Fruit fly (Drosophila melanogaster) whole organism: ENCODE data around the gene CG43739.

Experiments used
- CG8478 ChIP-seq: fragments of >200 bp; optimal IDR thresholded peaks from 2 replicates; lab custom pipeline; 2018; ENCODE audit warnings: inconsistent platforms
- usp ChIP-seq: fragments of >200 bp; optimal IDR thresholded peaks from 2 replicates; lab custom pipeline; 2017; ENCODE audit warnings: missing biosample characterization, missing genetic modification characterization, mixed read lengths

DNA sequence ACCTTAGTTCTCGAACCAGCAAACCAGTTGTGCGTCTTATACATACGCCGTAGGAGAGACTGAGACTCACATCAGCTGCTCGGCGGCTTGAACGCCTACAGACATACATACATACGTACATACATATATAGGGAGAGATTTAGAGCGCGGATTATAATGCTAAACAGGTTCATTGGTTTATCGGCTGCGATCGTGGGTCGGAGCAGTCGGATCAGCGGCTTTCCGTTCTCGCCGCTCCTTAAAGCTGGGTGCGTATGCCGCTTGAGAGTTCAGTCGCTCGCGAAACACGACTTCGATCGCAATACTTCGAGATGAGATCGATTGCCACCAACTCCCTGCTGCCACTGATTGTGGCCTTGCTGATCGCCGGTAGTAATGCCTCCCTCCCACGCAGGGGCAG is 93.5 kb downstream of the CG43739 start:
- no peak for TF ChIP-seq usp (GFP tag; lab: Kevin White, UChicago)
- no peak for TF ChIP-seq CG8478 (lab: Kevin White, UChicago)
